Worm (Caenorhabditis elegans) whole organism, young adult: ENCODE data around the gene W02A2.8.

Source experiments
- B0035.1 ChIP-seq: sonication (generic microtip); optimal IDR thresholded peaks from 2 replicates; lab custom pipeline; 2016; ENCODE audit warnings: missing genetic modification characterization, mild to moderate bottlenecking, missing compliant biosample characterization, missing genotype, missing genetic modification reagents
- C17E4.6 ChIP-seq: fragments of 200-800 bp; sonication (Bioruptor generic); IDR thresholded peaks from 2 replicates; pipeline ENCODE4 v1.3.6; 2022; ENCODE audit warnings: missing genetic modification reagents, missing genetic modification characterization, missing compliant biosample characterization
- F22D6.2 ChIP-seq: sonication (generic microtip); optimal IDR thresholded peaks from 2 replicates; lab custom pipeline; 2016; ENCODE audit warnings: mild to moderate bottlenecking, missing genetic modification characterization, missing compliant biosample characterization
- F23B12.7 ChIP-seq: sonication (generic microtip); optimal IDR thresholded peaks from 2 replicates; lab custom pipeline; 2017; ENCODE audit warnings: missing genetic modification characterization, mild to moderate bottlenecking, missing compliant biosample characterization, antibody characterized with exemption, moderate library complexity; ENCODE audit not compliant: insufficient read depth
- F52B5.7 ChIP-seq: sonication (generic microtip); optimal IDR thresholded peaks from 2 replicates; lab custom pipeline; 2016; ENCODE audit warnings: mild to moderate bottlenecking, missing genetic modification characterization, missing compliant biosample characterization
- F57A8.1 ChIP-seq: fragments of 200-800 bp; sonication (Bioruptor generic); optimal IDR thresholded peaks from 2 replicates; lab custom pipeline; 2018; ENCODE audit warnings: mild to moderate bottlenecking, missing genetic modification characterization, moderate library complexity, missing compliant biosample characterization
- K12H6.12 ChIP-seq: fragments of 200-800 bp; sonication (Bioruptor generic); optimal IDR thresholded peaks from 2 replicates; lab custom pipeline; 2018; ENCODE audit warnings: mild to moderate bottlenecking, missing genetic modification characterization, missing compliant biosample characterization
- T07F8.4 ChIP-seq: sonication (generic microtip); optimal IDR thresholded peaks from 2 replicates; lab custom pipeline; 2016; ENCODE audit warnings: mild to moderate bottlenecking, missing genetic modification characterization, moderate library complexity, missing compliant biosample characterization
- T26A5.8 ChIP-seq: sonication (generic microtip); optimal IDR thresholded peaks from 2 replicates; lab custom pipeline; 2016; ENCODE audit warnings: missing genetic modification characterization, missing compliant biosample characterization
- Y53F4B.3 ChIP-seq: fragments of 200-800 bp; sonication (Bioruptor generic); IDR thresholded peaks from 2 replicates; pipeline ENCODE4 v1.3.6; 2022; ENCODE audit warnings: missing genetic modification reagents, missing genetic modification characterization, missing compliant biosample characterization
- Y67H2A.10 ChIP-seq: fragments of 200-800 bp; sonication (Bioruptor generic); conservative IDR thresholded peaks from 2 replicates; pipeline ENCODE4 v1.3.6; 2022; ENCODE audit warnings: missing genetic modification reagents, missing genetic modification characterization, missing compliant biosample characterization
- bed-1 ChIP-seq: fragments of 200-800 bp; sonication (Bioruptor generic); IDR thresholded peaks from 2 replicates; pipeline ENCODE4 v1.3.6; 2022; ENCODE audit warnings: missing genetic modification reagents, missing genetic modification characterization, missing compliant biosample characterization
- bed-2 ChIP-seq: fragments of 200-800 bp; sonication (Bioruptor generic); IDR thresholded peaks from 2 replicates; pipeline ENCODE4 v1.3.6; 2022; ENCODE audit warnings: missing genetic modification reagents, missing genetic modification characterization, missing compliant biosample characterization
- ccch-3 ChIP-seq: fragments of 200-800 bp; sonication (Bioruptor generic); optimal IDR thresholded peaks from 2 replicates; lab custom pipeline; 2018; ENCODE audit warnings: mild to moderate bottlenecking, missing genetic modification characterization, missing compliant biosample characterization
- cebp-2 ChIP-seq: fragments of 200-800 bp; sonication (Bioruptor generic); IDR thresholded peaks from 2 replicates; pipeline ENCODE4 v1.3.6; 2022; ENCODE audit warnings: missing genetic modification characterization, missing compliant biosample characterization
- ceh-27 ChIP-seq: fragments of 200-800 bp; sonication (Bioruptor generic); optimal IDR thresholded peaks from 2 replicates; lab custom pipeline; 2018; ENCODE audit warnings: mild to moderate bottlenecking, missing genetic modification characterization, moderate library complexity, missing compliant biosample characterization
- ceh-91 ChIP-seq: fragments of 200-800 bp; sonication (Bioruptor generic); IDR thresholded peaks from 2 replicates; pipeline ENCODE4 v1.3.6; 2022; ENCODE audit warnings: missing genetic modification reagents, missing genetic modification characterization, missing compliant biosample characterization
- chd-7 ChIP-seq: sonication (generic microtip); optimal IDR thresholded peaks from 2 replicates; lab custom pipeline; 2016; ENCODE audit warnings: mild to moderate bottlenecking, missing genetic modification characterization, moderate library complexity, missing compliant biosample characterization
- dox-1 ChIP-seq: fragments of 200-800 bp; sonication (Bioruptor generic); IDR thresholded peaks from 2 replicates; pipeline ENCODE4 v1.3.6; 2022; ENCODE audit warnings: missing genetic modification reagents, missing genetic modification characterization, missing compliant biosample characterization
- egl-44 ChIP-seq: fragments of 200-800 bp; sonication (Bioruptor generic); IDR thresholded peaks from 2 replicates; pipeline ENCODE4 v1.3.6; 2022; ENCODE audit warnings: missing genetic modification reagents, missing genetic modification characterization, missing compliant biosample characterization
- hmg-1.2 ChIP-seq: fragments of 200-800 bp; sonication (Bioruptor generic); IDR thresholded peaks from 2 replicates; pipeline ENCODE4 v1.3.6; 2022; ENCODE audit warnings: missing genetic modification reagents, missing genetic modification characterization, missing compliant biosample characterization
- hrde-1 ChIP-seq: sonication (generic microtip); optimal IDR thresholded peaks from 2 replicates; lab custom pipeline; 2016; ENCODE audit warnings: missing genetic modification characterization, mild to moderate bottlenecking, missing compliant biosample characterization, moderate library complexity, missing genotype, missing genetic modification reagents, borderline replicate concordance
- let-526 ChIP-seq: fragments of 200-800 bp; sonication (Bioruptor generic); IDR thresholded peaks from 2 replicates; pipeline ENCODE4 v1.3.6; 2022; ENCODE audit warnings: missing genetic modification reagents, missing genetic modification characterization, missing compliant biosample characterization
- let-607 ChIP-seq, 2 experiments: fragments of 200-800 bp in 1 of 2; sonication (Bioruptor generic) in 1 of 2; sonication (generic microtip) in 1 of 2; optimal IDR thresholded peaks; 2 replicates each; lab custom pipeline; 2016 to 2018; ENCODE audit warnings: mild to moderate bottlenecking in 2 of 2, missing compliant biosample characterization in 2 of 2, missing genetic modification characterization in 2 of 2, moderate library complexity in 2 of 2, missing genotype in 1 of 2
- lin-40 ChIP-seq: sonication (generic microtip); optimal IDR thresholded peaks from 2 replicates; lab custom pipeline; 2016; ENCODE audit warnings: missing genetic modification characterization, mild to moderate bottlenecking, missing compliant biosample characterization, missing genotype, missing genetic modification reagents
- lir-1 ChIP-seq: fragments of 200-800 bp; sonication (Bioruptor generic); conservative IDR thresholded peaks from 2 replicates; pipeline ENCODE4 v1.3.6; 2022; ENCODE audit warnings: missing genetic modification reagents, missing genetic modification characterization, missing compliant biosample characterization
- madf-6 ChIP-seq: fragments of 200-800 bp; sonication (Bioruptor generic); IDR thresholded peaks from 2 replicates; pipeline ENCODE4 v1.3.6; 2022; ENCODE audit warnings: missing genetic modification reagents, missing genetic modification characterization, missing compliant biosample characterization
- mcd-1 ChIP-seq: fragments of 200-800 bp; sonication (Bioruptor generic); IDR thresholded peaks from 2 replicates; pipeline ENCODE4 v1.3.6; 2022; ENCODE audit warnings: missing genetic modification reagents, missing genetic modification characterization, missing compliant biosample characterization
- nfya-1 ChIP-seq: sonication (generic microtip); optimal IDR thresholded peaks from 2 replicates; lab custom pipeline; 2017; ENCODE audit warnings: antibody characterized with exemption, missing compliant biosample characterization, missing genetic modification characterization, borderline replicate concordance; ENCODE audit not compliant: insufficient read depth
- nfya-2 ChIP-seq: fragments of 200-800 bp; sonication (Bioruptor generic); IDR thresholded peaks from 2 replicates; pipeline ENCODE4 v1.3.6; 2022; ENCODE audit warnings: missing genetic modification reagents, missing genetic modification characterization, missing compliant biosample characterization
- nhr-120 ChIP-seq: fragments of 200-800 bp; sonication (Bioruptor generic); IDR thresholded peaks from 2 replicates; pipeline ENCODE4 v1.3.6; 2022; ENCODE audit warnings: missing genetic modification characterization, missing compliant biosample characterization
- nhr-90 ChIP-seq: sonication (generic microtip); optimal IDR thresholded peaks from 2 replicates; lab custom pipeline; 2016; ENCODE audit warnings: missing genotype, mild to moderate bottlenecking, missing genetic modification characterization, missing compliant biosample characterization
- pha-4 ChIP-seq: fragments of 150-350 bp; sonication (generic microtip); optimal IDR thresholded peaks from 2 replicates; lab custom pipeline; 2014; ENCODE audit warnings: missing biosample characterization, missing genetic modification reagents, missing genetic modification characterization
- rcor-1 ChIP-seq: fragments of 200-800 bp; sonication (Bioruptor generic); IDR thresholded peaks from 2 replicates; pipeline ENCODE4 v1.3.6; 2022; ENCODE audit warnings: missing genetic modification reagents, missing genetic modification characterization, missing compliant biosample characterization
- rpc-1 ChIP-seq, 2 experiments: fragments of 150-350 bp in 1 of 2; sonication (generic microtip) in 1 of 2; optimal IDR thresholded peaks; 2 replicates each; lab custom pipeline; 2014 to 2018; ENCODE audit warnings: missing biosample characterization in 1 of 2, missing genetic modification characterization in 1 of 2, missing genetic modification reagents in 1 of 2, missing genotype in 1 of 2
- somi-1 ChIP-seq: fragments of 200-800 bp; sonication (Bioruptor generic); optimal IDR thresholded peaks from 2 replicates; lab custom pipeline; 2018; ENCODE audit warnings: mild to moderate bottlenecking, missing genetic modification characterization, missing compliant biosample characterization
- tbx-9 ChIP-seq: sonication (generic microtip); optimal IDR thresholded peaks from 2 replicates; lab custom pipeline; 2016; ENCODE audit warnings: borderline replicate concordance, missing genetic modification characterization, inconsistent platforms, missing compliant biosample characterization
- tlf-1 ChIP-seq: fragments of 200-800 bp; sonication (Bioruptor generic); optimal IDR thresholded peaks from 2 replicates; lab custom pipeline; 2018; ENCODE audit warnings: mild to moderate bottlenecking, missing genetic modification characterization, missing compliant biosample characterization
- ztf-25 ChIP-seq: fragments of 200-800 bp; sonication (Bioruptor generic); IDR thresholded peaks from 2 replicates; pipeline ENCODE4 v1.3.6; 2022; ENCODE audit warnings: missing genetic modification reagents, missing genetic modification characterization, missing compliant biosample characterization
- ztf-28 ChIP-seq: fragments of 200-800 bp; sonication (Bioruptor generic); IDR thresholded peaks from 2 replicates; pipeline ENCODE4 v1.3.6; 2022; ENCODE audit warnings: missing genetic modification reagents, missing genetic modification characterization, missing compliant biosample characterization
- ztf-6 ChIP-seq: fragments of 200-800 bp; sonication (Bioruptor generic); IDR thresholded peaks from 2 replicates; pipeline ENCODE4 v1.3.6; 2022; ENCODE audit warnings: missing genetic modification reagents, missing genetic modification characterization, missing compliant biosample characterization

W02A2.8 gene

ce11 chrIV:13322429-13322828 lies 36.0 kb downstream of the W02A2.8 start (continued):
- peak; percentile 41 for TF ChIP-seq somi-1 (GFP tag; lab: Kevin White, UChicago)
- no peak for TF ChIP-seq F52B5.7
- no peak for TF ChIP-seq tbx-9 (tag; lab: Kevin White, UChicago)
- peak; percentile 50; the same call in 1 of the 2 replicates for TF ChIP-seq dox-1
- TF ChIP-seq ceh-27 = peak; percentile 21
- TF ChIP-seq ztf-25 (GFP tag; lab: Robert Waterston, UW) = no peak
- TF ChIP-seq madf-6 (GFP tag; lab: Robert Waterston, UW) = no peak
- TF ChIP-seq ceh-91 (GFP tag; lab: Robert Waterston, UW) = no peak
- TF ChIP-seq T26A5.8 (tag; lab: Kevin White, UChicago) = no peak
- no peak for TF ChIP-seq F57A8.1
- TF ChIP-seq C17E4.6 (GFP tag; lab: Robert Waterston, UW) = no peak
- TF ChIP-seq F23B12.7 (tag; lab: Kevin White, UChicago) = no peak
- no peak for TF ChIP-seq Y53F4B.3
- TF ChIP-seq pha-4 (tag; lab: Kevin White, UChicago) = no peak
- no peak for TF ChIP-seq ccch-3 (GFP tag; lab: Kevin White, UChicago)
- no peak for TF ChIP-seq nfya-2 (GFP tag; lab: Robert Waterston, UW)

- TF ChIP-seq T26A5.8 (tag; lab: Kevin White, UChicago) = no peak
- no peak for TF ChIP-seq lin-40
- TF ChIP-seq hrde-1 (tag; lab: Kevin White, UChicago) = no peak
- no peak for TF ChIP-seq lir-1 (GFP tag; lab: Robert Waterston, UW)
- TF ChIP-seq rpc-1 (optimal IDR thresholded peaks at IDR 0.05; lab: Kevin White, UChicago) = no peak
- TF ChIP-seq rpc-1 (tag; optimal IDR thresholded peaks at IDR 0.05; lab: Kevin White, UChicago) = no peak
- TF ChIP-seq F22D6.2 = no peak
- peak; percentile 49; the same call in 1 of the 2 replicates for TF ChIP-seq cebp-2 (GFP tag; lab: Robert Waterston, UW)
- 0 out of 2 replicates have a peak, but pooled peaks have one; percentile 8 for TF ChIP-seq dox-1
- TF ChIP-seq egl-44 = no peak
Observed at ce11 chrIV:13319886-13320650, 38.3 kb downstream of the W02A2.8 start.

ce11 chrIV:13318773-13319172 lies 39.6 kb downstream of the W02A2.8 start:
- TF ChIP-seq ccch-3 (GFP tag; lab: Kevin White, UChicago) (no peak), cebp-2 (GFP tag; lab: Robert Waterston, UW) (peak; percentile 90; the same call in 1 of the 2 replicates), B0035.1 (tag; lab: Kevin White, UChicago) (no peak), chd-7 (tag; lab: Kevin White, UChicago) (peak; percentile 76), Y67H2A.10 (GFP tag; lab: Robert Waterston, UW) (no peak), let-607 (tag; optimal IDR thresholded peaks at IDR 0.05; lab: Kevin White, UChicago) (peak in 1 of 2 experiments; percentile 54), nfya-2 (GFP tag; lab: Robert Waterston, UW) (no peak), hmg-1.2 (peak; percentile 10; the same call in 1 of the 2 replicates), F23B12.7 (tag; lab: Kevin White, UChicago) (peak; percentile 80), C17E4.6 (GFP tag; lab: Robert Waterston, UW) (no peak), rcor-1 (no peak), madf-6 (GFP tag; lab: Robert Waterston, UW) (peak; percentile 52), K12H6.12 (tag; lab: Kevin White, UChicago) (no peak), nhr-120 (GFP tag; lab: Robert Waterston, UW) (no peak), nhr-90 (peak; percentile 51), mcd-1 (peak; percentile 46), ztf-6 (GFP tag; lab: Robert Waterston, UW) (no peak), ztf-28 (GFP tag; lab: Robert Waterston, UW) (no peak), nfya-1 (tag; lab: Kevin White, UChicago) (no peak), F57A8.1 (no peak), Y53F4B.3 (no peak), tlf-1 (GFP tag; lab: Kevin White, UChicago) (peak; percentile 83), tbx-9 (tag; lab: Kevin White, UChicago) (peak; percentile 74), bed-2 (no peak), ceh-27 (no peak), lin-40 (peak; percentile 71), let-526 (GFP tag; lab: Robert Waterston, UW) (0 out of 2 replicates have a peak, but pooled peaks have one; percentile 26), egl-44 (0 out of 2 replicates have a peak, but pooled peaks have one; percentile 49), T07F8.4 (tag; lab: Kevin White, UChicago) (no peak), bed-1 (GFP tag; lab: Robert Waterston, UW) (no peak)
